Fruit fly (Drosophila melanogaster) whole organism, prepupa: ENCODE data around the gene Sox21b.

ENCODE experiments used
- CG11294 ChIP-seq: fragments of 200-800 bp; sonication (Bioruptor generic); IDR thresholded peaks from 2 replicates; pipeline ENCODE4 v1.3.6; 2022; ENCODE audit warnings: missing biosample characterization, missing genetic modification characterization
- CG16779 ChIP-seq: fragments of 200-800 bp; sonication (Bioruptor generic); optimal IDR thresholded peaks from 3 replicates; lab custom pipeline; 2017; ENCODE audit warnings: missing biosample characterization, mild to moderate bottlenecking, missing genetic modification characterization
- CG6163 ChIP-seq: fragments of 200-800 bp; sonication (Bioruptor generic); IDR thresholded peaks from 3 replicates; pipeline ENCODE4 v1.3.6; 2022; ENCODE audit warnings: missing biosample characterization, missing genetic modification characterization
- CG8319 ChIP-seq: fragments of 200-800 bp; sonication (Bioruptor generic); optimal IDR thresholded peaks from 3 replicates; lab custom pipeline; 2016; ENCODE audit warnings: missing biosample characterization, missing genetic modification characterization
- CG9139 ChIP-seq: fragments of 200-800 bp; sonication (Bioruptor generic); optimal IDR thresholded peaks from 3 replicates; lab custom pipeline; 2017; ENCODE audit warnings: missing biosample characterization, mild to moderate bottlenecking, missing genetic modification characterization
- Hr4 ChIP-seq: fragments of 200-800 bp; sonication (Bioruptor generic); optimal IDR thresholded peaks from 3 replicates; lab custom pipeline; 2016; ENCODE audit warnings: missing biosample characterization, missing genetic modification characterization
- cyc ChIP-seq: fragments of 200-800 bp; sonication (Bioruptor generic); optimal IDR thresholded peaks from 3 replicates; lab custom pipeline; 2016; ENCODE audit warnings: missing biosample characterization, missing genetic modification characterization
- eg ChIP-seq: fragments of 200-800 bp; sonication (Bioruptor generic); IDR thresholded peaks from 3 replicates; pipeline ENCODE4 v1.3.6; 2022; ENCODE audit warnings: missing biosample characterization, missing genetic modification characterization
- pdm3 ChIP-seq: fragments of 200-800 bp; sonication (Bioruptor generic); optimal IDR thresholded peaks from 3 replicates; lab custom pipeline; 2016; ENCODE audit warnings: missing biosample characterization, missing genetic modification characterization

- no peak for TF ChIP-seq CG11294 (GFP tag; lab: Robert Waterston, UW)
- TF ChIP-seq CG6163 (GFP tag; lab: Robert Waterston, UW) = no peak
- TF ChIP-seq Hr4 (GFP tag; lab: Kevin White, UChicago) = no peak
- peak; percentile 10 for TF ChIP-seq CG8319 (GFP tag; lab: Kevin White, UChicago)
- TF ChIP-seq CG16779 (tag; lab: Kevin White, UChicago) = no peak
- TF ChIP-seq eg (GFP tag; lab: Robert Waterston, UW) = no peak
- TF ChIP-seq CG9139 = no peak
- peak; percentile 12 for TF ChIP-seq cyc (GFP tag; lab: Kevin White, UChicago)
- no peak for TF ChIP-seq pdm3 (GFP tag; lab: Kevin White, UChicago)
These were observed 14.7 kb upstream of the Sox21b start for dm6 chr3L:14145666-14146314.
